Fruit fly (Drosophila melanogaster) whole organism, adult: Measurements from ENCODE around the gene CG4318.

Source experiments
- CG11617 ChIP-seq: fragments of 200-800 bp; sonication (Bioruptor generic); optimal IDR thresholded peaks from 2 replicates; lab custom pipeline; 2017; ENCODE audit warnings: mild to moderate bottlenecking, missing biosample characterization, missing genetic modification reagents, missing genetic modification characterization
- CG12768 ChIP-seq: fragments of 200-800 bp; sonication (Bioruptor generic); optimal IDR thresholded peaks from 2 replicates; lab custom pipeline; 2017; ENCODE audit warnings: missing biosample characterization, missing genetic modification characterization, mild to moderate bottlenecking, moderate library complexity, missing genetic modification reagents
- CG14711 ChIP-seq: fragments of 200-800 bp; sonication (Bioruptor generic); optimal IDR thresholded peaks from 2 replicates; lab custom pipeline; 2018; ENCODE audit warnings: missing biosample characterization, mild to moderate bottlenecking, missing genetic modification characterization, moderate library complexity
- CG1620 ChIP-seq: fragments of 200-800 bp; sonication (Bioruptor generic); optimal IDR thresholded peaks from 2 replicates; lab custom pipeline; 2016; ENCODE audit warnings: missing biosample characterization, missing genetic modification characterization
- CG33017 ChIP-seq: fragments of 200-800 bp; sonication (Bioruptor generic); optimal IDR thresholded peaks from 2 replicates; lab custom pipeline; 2018; ENCODE audit warnings: missing biosample characterization, mild to moderate bottlenecking, missing genetic modification characterization, moderate library complexity
- CG5204 ChIP-seq: fragments of 200-800 bp; sonication (Bioruptor generic); optimal IDR thresholded peaks from 2 replicates; lab custom pipeline; 2016; ENCODE audit warnings: missing biosample characterization, missing genetic modification characterization
- CG7045 ChIP-seq: fragments of 200-800 bp; sonication (Bioruptor generic); optimal IDR thresholded peaks from 2 replicates; lab custom pipeline; 2017; ENCODE audit warnings: missing biosample characterization, mild to moderate bottlenecking, missing genetic modification characterization
- CG7101 ChIP-seq: fragments of 200-800 bp; sonication (Bioruptor generic); optimal IDR thresholded peaks from 2 replicates; lab custom pipeline; 2018; ENCODE audit warnings: missing biosample characterization, mild to moderate bottlenecking, missing genetic modification characterization, moderate library complexity
- Clk ChIP-seq: fragments of 200-800 bp; sonication (Bioruptor generic); optimal IDR thresholded peaks from 2 replicates; lab custom pipeline; 2017; ENCODE audit warnings: missing biosample characterization, missing genetic modification characterization
- Crg-1 ChIP-seq: fragments of 200-800 bp; sonication (Bioruptor generic); optimal IDR thresholded peaks from 2 replicates; lab custom pipeline; 2016; ENCODE audit warnings: missing biosample characterization, missing genetic modification characterization
- Hr96 ChIP-seq: fragments of 200-800 bp; sonication (Bioruptor generic); optimal IDR thresholded peaks from 2 replicates; lab custom pipeline; 2016; ENCODE audit warnings: missing biosample characterization, missing genetic modification characterization
- Mnt ChIP-seq: fragments of 200-800 bp; sonication (Bioruptor generic); optimal IDR thresholded peaks from 2 replicates; lab custom pipeline; 2016; ENCODE audit warnings: missing biosample characterization, mild to moderate bottlenecking, missing genetic modification characterization
- bab1 ChIP-seq: fragments of 200-800 bp; sonication (Bioruptor generic); optimal IDR thresholded peaks from 3 replicates; lab custom pipeline; 2019; ENCODE audit warnings: missing biosample characterization, mild to moderate bottlenecking, missing genetic modification characterization, moderate library complexity
- cic ChIP-seq: fragments of 200-800 bp; sonication (Bioruptor generic); optimal IDR thresholded peaks from 2 replicates; lab custom pipeline; 2017; ENCODE audit warnings: missing biosample characterization, mild to moderate bottlenecking, missing genetic modification characterization, moderate library complexity
- cnc ChIP-seq, 2 experiments: fragments of >200 bp; optimal IDR thresholded peaks; 2 replicates each; lab custom pipeline; 2017
- kay ChIP-seq: fragments of 200-800 bp; sonication (Bioruptor generic); peaks from one replicate; lab custom pipeline; 2016; ENCODE audit warnings: missing biosample characterization, missing genetic modification characterization, borderline replicate concordance
- ovo ChIP-seq: fragments of 200-800 bp; sonication (Bioruptor generic); optimal IDR thresholded peaks from 2 replicates; lab custom pipeline; 2016; ENCODE audit warnings: missing biosample characterization, missing genetic modification characterization
- pad ChIP-seq: fragments of 200-800 bp; sonication (Bioruptor generic); optimal IDR thresholded peaks from 3 replicates; lab custom pipeline; 2017; ENCODE audit warnings: missing biosample characterization, missing genetic modification characterization, mild to moderate bottlenecking, moderate library complexity, missing genetic modification reagents
- tj ChIP-seq: fragments of 200-800 bp; sonication (Bioruptor generic); optimal IDR thresholded peaks from 3 replicates; lab custom pipeline; 2017; ENCODE audit warnings: missing biosample characterization, mild to moderate bottlenecking, missing genetic modification characterization, moderate library complexity
- toe ChIP-seq: fragments of 200-800 bp; sonication (Bioruptor generic); optimal IDR thresholded peaks from 2 replicates; lab custom pipeline; 2016; ENCODE audit warnings: missing biosample characterization, missing genetic modification characterization

Gene CG4318

DNA sequence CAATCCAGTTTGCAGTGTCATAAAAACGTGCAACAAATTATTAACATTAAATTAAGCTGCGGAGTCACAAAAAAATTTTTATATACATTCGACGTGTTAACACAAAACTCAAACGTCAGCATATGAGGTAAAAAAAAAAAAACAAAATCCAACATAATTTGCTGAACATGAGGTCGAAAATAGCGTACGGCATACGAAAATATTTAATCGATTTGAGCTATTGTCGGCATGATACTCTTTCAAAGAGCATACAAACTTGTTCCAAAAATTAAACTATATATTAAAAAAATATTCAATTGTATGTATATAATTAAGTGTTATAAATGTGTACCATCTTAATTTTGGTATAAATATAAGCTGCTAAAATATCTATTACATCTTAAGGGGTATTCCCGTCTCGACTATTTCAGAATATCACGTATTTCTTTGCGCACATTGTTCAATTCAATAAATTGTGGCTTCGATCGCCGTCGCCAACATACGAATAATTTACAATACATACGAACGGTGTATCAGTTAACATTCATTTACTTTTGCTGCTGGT, 45.1 kb downstream of the CG4318 start:
- no peak for TF ChIP-seq CG7045 (GFP tag; lab: Kevin White, UChicago)
- TF ChIP-seq CG1620 (GFP tag; lab: Kevin White, UChicago) = no peak
- no peak for TF ChIP-seq cnc (optimal IDR thresholded peaks at IDR 0.05; lab: Kevin White, UChicago)
- TF ChIP-seq bab1 = peak; percentile 90
- no peak for TF ChIP-seq Hr96 (GFP tag; lab: Kevin White, UChicago)
- TF ChIP-seq tj (GFP tag; lab: Kevin White, UChicago) = peak; percentile 91
- TF ChIP-seq CG12768 = no peak
- peak; percentile 36 for TF ChIP-seq CG7101
- TF ChIP-seq CG14711 = peak; percentile 67

DNA sequence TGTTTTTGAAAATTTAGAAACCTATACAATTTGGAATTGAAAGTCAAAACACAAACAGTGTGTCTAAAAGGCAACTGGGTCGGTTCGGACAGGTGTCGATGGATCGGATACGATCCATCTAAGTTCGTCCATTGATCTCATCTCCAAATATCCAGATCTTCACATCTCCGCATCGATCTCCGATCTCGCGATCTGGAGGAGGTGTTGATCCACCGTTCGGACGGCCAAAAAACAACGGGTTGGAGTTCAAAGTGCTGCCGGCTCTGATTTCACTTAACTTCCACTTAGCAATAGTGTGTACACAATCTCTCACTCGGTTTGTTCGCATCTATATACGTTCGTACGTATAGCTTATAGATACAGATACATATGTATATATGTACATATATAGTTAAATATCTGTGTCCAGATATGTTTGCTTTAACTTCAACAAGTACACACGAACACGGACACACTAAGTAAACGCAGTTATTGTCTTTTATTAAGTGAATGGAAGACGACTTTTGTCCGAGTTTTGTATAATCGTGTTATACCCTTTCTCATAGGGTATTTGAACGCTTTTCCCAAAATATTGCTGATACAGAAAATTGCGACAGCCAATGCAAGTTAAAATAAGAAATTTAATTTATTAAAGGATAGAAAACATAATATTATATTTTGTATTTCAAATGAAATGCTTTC, 46.4 kb downstream of the CG4318 start, which contains the start of gene Fer3HCH:
Gene Fer3HCH (minus strand): TSS at position 51 of the 681 bp plus-strand sequence.
- TF ChIP-seq CG7101 (peak; percentile 39), cic (no peak), toe (GFP tag; lab: Kevin White, UChicago) (no peak), Crg-1 (GFP tag; lab: Kevin White, UChicago) (peak; percentile 11), CG14711 (peak; percentile 8)

DNA sequence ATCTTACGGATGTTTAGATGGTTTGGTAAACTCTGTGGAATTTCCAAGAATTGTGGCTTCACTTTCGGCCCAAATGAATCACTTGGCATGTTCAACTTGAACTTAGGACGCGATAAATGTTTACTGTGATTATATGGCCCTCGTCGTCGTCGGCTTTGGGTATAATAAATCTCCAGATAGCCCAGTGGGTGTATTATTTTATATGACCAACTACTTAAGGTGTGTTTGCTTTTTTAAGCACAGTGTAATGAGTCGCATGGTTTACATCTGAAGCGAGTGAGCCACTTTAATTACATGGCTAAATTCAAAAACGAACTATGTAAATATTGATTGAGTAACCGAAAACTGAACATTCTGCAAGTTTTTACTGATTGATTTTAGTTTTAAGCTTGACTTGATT, 49.5 kb downstream of the CG4318 start:
- TF ChIP-seq cnc (optimal IDR thresholded peaks at IDR 0.05; lab: Kevin White, UChicago) (no peak), Mnt (GFP tag; lab: Kevin White, UChicago) (peak; percentile 13), CG7045 (GFP tag; lab: Kevin White, UChicago) (peak; percentile 47), kay (GFP tag; lab: Kevin White, UChicago) (peak; percentile 65), CG1620 (GFP tag; lab: Kevin White, UChicago) (no peak), ovo (GFP tag; lab: Kevin White, UChicago) (no peak), CG5204 (GFP tag; lab: Kevin White, UChicago) (no peak), Clk (GFP tag; lab: Kevin White, UChicago) (no peak), cic (no peak), toe (GFP tag; lab: Kevin White, UChicago) (no peak), CG14711 (peak; percentile 31), pad (GFP tag; lab: Kevin White, UChicago) (peak; percentile 21), CG12768 (peak; percentile 22), CG33017 (tag; lab: Kevin White, UChicago) (peak; percentile 19), CG7101 (peak; percentile 60), Crg-1 (GFP tag; lab: Kevin White, UChicago) (no peak), bab1 (no peak), Hr96 (GFP tag; lab: Kevin White, UChicago) (no peak), tj (GFP tag; lab: Kevin White, UChicago) (peak; percentile 9), CG11617 (no peak)

DNA sequence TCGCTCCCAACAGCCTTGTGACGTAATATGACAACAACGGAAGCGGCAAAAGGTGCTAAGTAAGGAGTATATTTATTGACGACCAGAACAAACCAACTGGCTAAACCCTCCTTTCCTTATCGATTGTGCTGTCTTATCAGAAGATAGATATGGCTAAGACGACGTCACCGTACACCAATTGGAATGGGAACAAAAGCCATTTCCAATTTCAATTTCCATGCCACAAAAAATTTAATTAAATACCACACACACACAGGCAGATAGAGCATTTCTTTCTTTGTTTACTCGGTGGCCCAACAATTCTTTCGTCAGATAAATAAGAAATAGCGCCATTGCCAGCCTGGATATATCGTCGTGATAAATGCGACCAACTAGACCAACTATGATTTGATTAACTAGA, 50.2 kb downstream of the CG4318 start:
- TF ChIP-seq Mnt (GFP tag; lab: Kevin White, UChicago) = peak; percentile 0
- TF ChIP-seq CG11617 = no peak
